Fruit fly (Drosophila melanogaster) whole organism, prepupa: Measurements from ENCODE around the gene pan.

Source experiments
- Ets96B ChIP-seq: fragments of 200-800 bp; optimal IDR thresholded peaks from 2 replicates; lab custom pipeline; 2019; ENCODE audit warnings: missing biosample characterization, mild to moderate bottlenecking, missing genetic modification characterization, moderate library complexity
- dac ChIP-seq: fragments of 200-800 bp; sonication (Bioruptor generic); optimal IDR thresholded peaks from 2 replicates; lab custom pipeline; 2017; ENCODE audit warnings: missing biosample characterization, mild to moderate bottlenecking, missing genetic modification characterization

DNA sequence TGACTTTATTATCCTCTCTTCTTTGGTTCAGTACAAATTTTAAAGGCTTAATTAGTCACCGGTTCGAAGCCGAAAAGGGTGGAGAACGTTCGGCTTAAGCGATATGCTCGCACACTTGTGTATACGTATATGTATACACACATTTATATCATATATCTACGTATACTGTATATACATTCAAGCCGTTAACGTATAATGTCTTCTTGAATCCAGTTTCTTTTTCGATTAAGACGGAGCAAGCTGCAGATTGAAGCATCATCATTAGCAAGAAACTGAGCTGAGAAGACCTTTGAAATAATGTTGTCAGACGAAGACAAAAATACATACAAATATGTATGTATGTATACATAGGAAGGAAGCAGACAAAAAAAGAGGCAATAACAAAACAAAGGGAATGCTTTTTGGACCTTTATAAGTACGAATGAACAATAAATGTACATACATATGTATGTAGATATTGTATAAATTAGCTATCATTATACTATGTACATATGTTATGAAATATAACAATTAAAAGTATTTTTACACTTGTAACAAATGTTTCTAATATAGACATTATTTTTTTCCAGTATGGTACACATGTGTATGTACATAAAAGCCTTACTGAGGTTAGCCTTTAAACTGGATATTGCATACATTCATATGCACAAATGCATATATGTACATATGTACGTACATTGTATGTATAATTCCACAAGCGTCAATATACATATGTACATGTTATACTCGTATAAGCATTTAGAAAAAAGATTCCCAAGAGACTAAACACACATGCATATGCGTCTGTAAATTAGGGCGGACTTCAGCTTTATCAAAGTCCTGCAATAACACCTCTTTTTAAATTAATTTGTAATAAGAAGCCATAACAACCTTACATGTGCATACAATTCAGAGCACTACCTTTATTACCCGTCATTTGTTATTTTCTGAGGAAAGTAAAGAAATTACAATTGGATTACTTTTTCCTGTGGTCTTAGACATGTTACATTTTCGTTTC is 8.8 kb upstream of the pan start:
- TF ChIP-seq Ets96B (tag; lab: Kevin White, UChicago) (peak; percentile 56), dac (no peak)
